Fruit fly (Drosophila melanogaster): ENCODE results near the gene daed.

Gene daed

dm6 chr2L:2200136-2201036 lies 15.7 kb downstream of the daed start (continued):
- TF ChIP-seq CG3726 (GFP tag; IDR thresholded peaks at IDR 0.05) (no peak), bigmax (GFP tag; optimal IDR thresholded peaks at IDR 0.05) (no peak), gem (tag; optimal IDR thresholded peaks at IDR 0.05) (no peak), Dfd (GFP tag; optimal IDR thresholded peaks at IDR 0.05) (no peak), Sin3A (optimal IDR thresholded peaks at IDR 0.05) (no peak), CG5180 (GFP tag; optimal IDR thresholded peaks at IDR 0.05) (peak; percentile 60), CG7372 (GFP tag; IDR thresholded peaks at IDR 0.05) (no peak), Nf-YA (GFP tag; IDR thresholded peaks at IDR 0.05) (no peak), dm (GFP tag; optimal IDR thresholded peaks at IDR 0.05) (no peak), Max (GFP tag; optimal IDR thresholded peaks at IDR 0.05) (no peak), CG1024 (GFP tag; IDR thresholded peaks at IDR 0.05) (no peak), BtbVII (GFP tag; optimal IDR thresholded peaks at IDR 0.05) (no peak), CG9609 (GFP tag; optimal IDR thresholded peaks at IDR 0.05) (no peak), YL-1 (GFP tag; optimal IDR thresholded peaks at IDR 0.05) (no peak), CG7556 (GFP tag; optimal IDR thresholded peaks at IDR 0.05) (no peak), cato (GFP tag; optimal IDR thresholded peaks at IDR 0.05; ENCODE audit: borderline replicate concordance) (no peak), Optix (GFP tag; IDR thresholded peaks at IDR 0.05) (no peak), CG11723 (GFP tag; optimal IDR thresholded peaks at IDR 0.05) (no peak), Dbx (GFP tag; IDR thresholded peaks at IDR 0.05) (no peak), CG8281 (tag; optimal IDR thresholded peaks at IDR 0.05) (no peak), Dll (GFP tag; IDR thresholded peaks at IDR 0.05; ENCODE audit: partially characterized antibody) (no peak), ac (GFP tag; optimal IDR thresholded peaks at IDR 0.05) (no peak), sqz (GFP tag; optimal IDR thresholded peaks at IDR 0.05) (peak; percentile 78), slbo (GFP tag; IDR thresholded peaks at IDR 0.05) (no peak), caup (GFP tag; optimal IDR thresholded peaks at IDR 0.05; ENCODE audit: severe bottlenecking) (no peak), Rfx (GFP tag; IDR thresholded peaks at IDR 0.05) (no peak), ap (GFP tag; IDR thresholded peaks at IDR 0.05) (no peak), MTF-1 (GFP tag; optimal IDR thresholded peaks at IDR 0.05; ENCODE audit: borderline replicate concordance) (no peak), Hmr (GFP tag; optimal IDR thresholded peaks at IDR 0.05) (peak; percentile 7), grau (tag; optimal IDR thresholded peaks at IDR 0.05) (no peak), Gsc (GFP tag; IDR thresholded peaks at IDR 0.05) (no peak), CG3838 (GFP tag; optimal IDR thresholded peaks at IDR 0.05) (no peak), lab (GFP tag; optimal IDR thresholded peaks at IDR 0.05) (no peak), ken (GFP tag; IDR thresholded peaks at IDR 0.05) (no peak), HLH54F (GFP tag; optimal IDR thresholded peaks at IDR 0.05) (no peak), CG6854 (GFP tag; optimal IDR thresholded peaks at IDR 0.05) (no peak), Lim3 (GFP tag; IDR thresholded peaks at IDR 0.05) (no peak), CG10431 (GFP tag; optimal IDR thresholded peaks at IDR 0.05) (peak; percentile 85), cg (GFP tag; optimal IDR thresholded peaks at IDR 0.05) (peak; percentile 89), CG8359 (GFP tag; optimal IDR thresholded peaks at IDR 0.05; ENCODE audit: borderline replicate concordance) (no peak), CG6791 (GFP tag; IDR thresholded peaks at IDR 0.05; ENCODE audit: partially characterized antibody) (no peak), ato (GFP tag; IDR thresholded peaks at IDR 0.05; ENCODE audit: partially characterized antibody) (no peak), dmrt11E (tag; optimal IDR thresholded peaks at IDR 0.05) (no peak), h (optimal IDR thresholded peaks at IDR 0.05) (no peak), jumu (GFP tag; optimal IDR thresholded peaks at IDR 0.05) (no peak), CG16863 (GFP tag; optimal IDR thresholded peaks at IDR 0.05) (no peak), p53 (GFP tag; optimal IDR thresholded peaks at IDR 0.05) (no peak), CG17912 (GFP tag; optimal IDR thresholded peaks at IDR 0.05) (no peak), CG3065 (GFP tag; optimal IDR thresholded peaks at IDR 0.05) (no peak), CG15011 (GFP tag; optimal IDR thresholded peaks at IDR 0.05) (no peak)
